Fruit fly (Drosophila melanogaster) whole organism, embryonic: ENCODE measurements around the gene Ostgamma.

Experiments
- ATbp ChIP-seq: fragments of 200-800 bp; sonication (Bioruptor generic); optimal IDR thresholded peaks from 2 replicates; lab custom pipeline; 2017; ENCODE audit warnings: missing biosample characterization, mild to moderate bottlenecking, missing genetic modification characterization, missing genetic modification reagents
- Adf1 ChIP-seq: fragments of 200-800 bp; sonication (Bioruptor generic); IDR thresholded peaks from 2 replicates; pipeline ENCODE4 v1.3.6; 2022; ENCODE audit warnings: missing biosample characterization, missing genetic modification characterization
- Asciz ChIP-seq: fragments of 200-800 bp; sonication (Bioruptor generic); optimal IDR thresholded peaks from 2 replicates; lab custom pipeline; 2017; ENCODE audit warnings: missing biosample characterization, mild to moderate bottlenecking, missing genetic modification characterization, missing genetic modification reagents
- Bdp1 ChIP-seq: fragments of 200-800 bp; sonication (Bioruptor generic); optimal IDR thresholded peaks from 3 replicates; lab custom pipeline; 2016; ENCODE audit warnings: missing biosample characterization, missing genetic modification characterization
- CG1024 ChIP-seq: fragments of 200-800 bp; sonication (Bioruptor generic); IDR thresholded peaks from 2 replicates; pipeline ENCODE4 v1.3.6; 2022; ENCODE audit warnings: missing biosample characterization, missing genetic modification characterization
- CG10565 ChIP-seq: fragments of 200-800 bp; sonication (Bioruptor generic); optimal IDR thresholded peaks from 3 replicates; lab custom pipeline; 2016; ENCODE audit warnings: missing biosample characterization, mild to moderate bottlenecking, missing genetic modification characterization
- CG11085 ChIP-seq: fragments of 200-800 bp; sonication (Bioruptor generic); IDR thresholded peaks from 2 replicates; pipeline ENCODE4 v1.3.6; 2022; ENCODE audit warnings: missing biosample characterization, missing genetic modification characterization
- CG11456 ChIP-seq: fragments of 200-800 bp; sonication (Bioruptor generic); IDR thresholded peaks from 3 replicates; pipeline ENCODE4 v1.3.6; 2022; ENCODE audit warnings: missing biosample characterization, missing genetic modification characterization
- CG12219 ChIP-seq: fragments of 200-800 bp; sonication (Bioruptor generic); optimal IDR thresholded peaks from 3 replicates; lab custom pipeline; 2018; ENCODE audit warnings: missing biosample characterization, mild to moderate bottlenecking, missing genetic modification characterization
- CG12391 ChIP-seq: fragments of 200-800 bp; sonication (Bioruptor generic); optimal IDR thresholded peaks from 3 replicates; lab custom pipeline; 2018; ENCODE audit warnings: missing biosample characterization, mild to moderate bottlenecking, missing genetic modification characterization, moderate library complexity
- CG14710 ChIP-seq: fragments of 200-800 bp; sonication (Bioruptor generic); optimal IDR thresholded peaks from 3 replicates; lab custom pipeline; 2019; ENCODE audit warnings: missing biosample characterization, mild to moderate bottlenecking, missing genetic modification characterization, moderate library complexity
- CG15514 ChIP-seq: fragments of 200-800 bp; sonication (Bioruptor generic); optimal IDR thresholded peaks from 3 replicates; lab custom pipeline; 2017; ENCODE audit warnings: missing biosample characterization, missing genetic modification characterization, mild to moderate bottlenecking, moderate library complexity, missing genetic modification reagents
- CG1647 ChIP-seq: fragments of 200-800 bp; sonication (Bioruptor generic); optimal IDR thresholded peaks from 3 replicates; lab custom pipeline; 2016; ENCODE audit warnings: missing biosample characterization, missing genetic modification characterization
- CG16813 ChIP-seq: fragments of 200-800 bp; sonication (Bioruptor generic); IDR thresholded peaks from 3 replicates; pipeline ENCODE4 v1.3.6; 2022; ENCODE audit warnings: missing biosample characterization, missing genetic modification characterization; ENCODE audit not compliant: partially characterized antibody
- CG16863 ChIP-seq: fragments of 200-800 bp; sonication (Bioruptor generic); optimal IDR thresholded peaks from 3 replicates; lab custom pipeline; 2016; ENCODE audit warnings: missing biosample characterization, missing genetic modification characterization
- CG2116 ChIP-seq: fragments of 200-800 bp; sonication (Bioruptor generic); optimal IDR thresholded peaks from 3 replicates; lab custom pipeline; 2018; ENCODE audit warnings: missing biosample characterization, mild to moderate bottlenecking, missing genetic modification characterization
- CG34224 ChIP-seq: fragments of 200-800 bp; sonication (Bioruptor generic); IDR thresholded peaks from 3 replicates; pipeline ENCODE4 v1.3.6; 2022; ENCODE audit warnings: missing biosample characterization, missing genetic modification characterization; ENCODE audit not compliant: partially characterized antibody
- CG5953 ChIP-seq: fragments of 200-800 bp; sonication (Bioruptor generic); IDR thresholded peaks from 2 replicates; pipeline ENCODE4 v1.3.6; 2022; ENCODE audit warnings: missing biosample characterization, missing genetic modification characterization
- CG6689 ChIP-seq: fragments of 200-800 bp; sonication (Bioruptor generic); IDR thresholded peaks from 2 replicates; pipeline ENCODE4 v1.3.6; 2022; ENCODE audit warnings: missing biosample characterization, missing genetic modification characterization
- CG8388 ChIP-seq: fragments of 200-800 bp; sonication (Bioruptor generic); optimal IDR thresholded peaks from 2 replicates; lab custom pipeline; 2019; ENCODE audit warnings: missing biosample characterization, mild to moderate bottlenecking, missing genetic modification characterization, moderate library complexity
- CG9817 ChIP-seq: fragments of 200-800 bp; sonication (Bioruptor generic); optimal IDR thresholded peaks from 2 replicates; lab custom pipeline; 2018; ENCODE audit warnings: missing biosample characterization, mild to moderate bottlenecking, missing genetic modification characterization, moderate library complexity
- CG9932 ChIP-seq: fragments of 200-800 bp; sonication (Bioruptor generic); IDR thresholded peaks from 2 replicates; pipeline ENCODE4 v1.3.6; 2022; ENCODE audit warnings: missing biosample characterization, missing genetic modification characterization
- CkIIα-i1 ChIP-seq: fragments of 200-800 bp; sonication (Bioruptor generic); IDR thresholded peaks from 2 replicates; pipeline ENCODE4 v1.3.6; 2022; ENCODE audit warnings: missing biosample characterization, missing genetic modification characterization
- Ets65A ChIP-seq: fragments of 200-800 bp; sonication (Bioruptor generic); peaks from one replicate; lab custom pipeline; 2016; ENCODE audit warnings: missing biosample characterization, missing genetic modification characterization
- HLH54F ChIP-seq: fragments of 200-800 bp; sonication (Bioruptor generic); optimal IDR thresholded peaks from 3 replicates; lab custom pipeline; 2016; ENCODE audit warnings: missing biosample characterization, missing genetic modification characterization
- Hsf ChIP-seq: fragments of 200-800 bp; sonication (Bioruptor generic); optimal IDR thresholded peaks from 3 replicates; lab custom pipeline; 2016; ENCODE audit warnings: missing biosample characterization, missing genetic modification characterization
- Lhr ChIP-seq: fragments of 200-800 bp; sonication (Bioruptor generic); optimal IDR thresholded peaks from 3 replicates; lab custom pipeline; 2017; ENCODE audit warnings: mild to moderate bottlenecking, missing biosample characterization, missing genetic modification reagents, missing genetic modification characterization
- Med ChIP-seq: fragments of 200-800 bp; sonication (Bioruptor generic); peaks from one replicate; lab custom pipeline; 2016; ENCODE audit warnings: missing biosample characterization, missing genetic modification characterization, mild to moderate bottlenecking, inconsistent platforms, moderate library complexity
- NC2α ChIP-seq: fragments of 200-800 bp; sonication (Bioruptor generic); optimal IDR thresholded peaks from 2 replicates; lab custom pipeline; 2016; ENCODE audit warnings: missing biosample characterization, missing genetic modification characterization
- Ravus ChIP-seq: fragments of 200-800 bp; sonication (Bioruptor generic); IDR thresholded peaks from 2 replicates; pipeline ENCODE4 v1.3.6; 2022; ENCODE audit warnings: missing biosample characterization, missing genetic modification characterization
- Rfx ChIP-seq: fragments of 200-800 bp; sonication (Bioruptor generic); IDR thresholded peaks from 2 replicates; pipeline ENCODE4 v1.3.6; 2022; ENCODE audit warnings: missing biosample characterization, missing genetic modification characterization
- Sox102F ChIP-seq: fragments of 200-800 bp; sonication (Bioruptor generic); optimal IDR thresholded peaks from 2 replicates; lab custom pipeline; 2018; ENCODE audit warnings: missing biosample characterization, mild to moderate bottlenecking, missing genetic modification characterization, moderate library complexity
- Ssrp ChIP-seq: fragments of 200-800 bp; sonication (Bioruptor generic); optimal IDR thresholded peaks from 2 replicates; lab custom pipeline; 2018; ENCODE audit warnings: missing biosample characterization, mild to moderate bottlenecking, missing genetic modification characterization, moderate library complexity
- aop ChIP-seq: fragments of 200-800 bp; sonication (Bioruptor generic); IDR thresholded peaks from 2 replicates; pipeline ENCODE4 v1.3.6; 2022; ENCODE audit warnings: missing biosample characterization, missing genetic modification characterization
- ase ChIP-seq: fragments of 200-800 bp; sonication (Bioruptor generic); IDR thresholded peaks from 3 replicates; pipeline ENCODE4 v1.3.6; 2022; ENCODE audit warnings: missing biosample characterization, missing genetic modification characterization
- cg ChIP-seq: fragments of 200-800 bp; sonication (Bioruptor generic); optimal IDR thresholded peaks from 3 replicates; lab custom pipeline; 2019; ENCODE audit warnings: missing biosample characterization, mild to moderate bottlenecking, missing genetic modification characterization, moderate library complexity
- crp ChIP-seq, 2 experiments: fragments of 200-800 bp; sonication (Bioruptor generic); optimal IDR thresholded peaks; 2 replicates in 1 of 2; 3 replicates in 1 of 2; lab custom pipeline; 2017; ENCODE audit warnings: missing biosample characterization in 2 of 2, missing genetic modification characterization in 2 of 2, mild to moderate bottlenecking in 1 of 2, moderate library complexity in 1 of 2
- cwo ChIP-seq: fragments of 200-800 bp; sonication (Bioruptor generic); optimal IDR thresholded peaks from 3 replicates; lab custom pipeline; 2017; ENCODE audit warnings: missing biosample characterization, missing genetic modification characterization, mild to moderate bottlenecking, moderate library complexity, missing genetic modification reagents
- dati ChIP-seq: fragments of 200-800 bp; sonication (Bioruptor generic); IDR thresholded peaks from 2 replicates; pipeline ENCODE4 v1.3.6; 2022; ENCODE audit warnings: missing biosample characterization, missing genetic modification characterization
- dmrt11E ChIP-seq: fragments of 200-800 bp; sonication (Bioruptor generic); optimal IDR thresholded peaks from 3 replicates; lab custom pipeline; 2018; ENCODE audit warnings: missing biosample characterization, mild to moderate bottlenecking, missing genetic modification characterization, moderate library complexity
- fd96Cb ChIP-seq: fragments of 200-800 bp; sonication (Bioruptor generic); optimal IDR thresholded peaks from 2 replicates; lab custom pipeline; 2018; ENCODE audit warnings: missing biosample characterization, mild to moderate bottlenecking, missing genetic modification characterization, moderate library complexity
- ftz-f1 ChIP-seq: fragments of 200-800 bp; sonication (Bioruptor generic); optimal IDR thresholded peaks from 2 replicates; lab custom pipeline; 2016; ENCODE audit warnings: missing biosample characterization, missing genetic modification characterization
- gsb ChIP-seq: fragments of 200-800 bp; sonication (Bioruptor generic); IDR thresholded peaks from 2 replicates; pipeline ENCODE4 v1.3.6; 2022; ENCODE audit warnings: missing biosample characterization, missing genetic modification characterization
- her ChIP-seq: fragments of 200-800 bp; sonication (Bioruptor generic); optimal IDR thresholded peaks from 2 replicates; lab custom pipeline; 2016; ENCODE audit warnings: missing biosample characterization, missing genetic modification characterization
- hkb ChIP-seq, 2 experiments: fragments of 200-800 bp in 1 of 2; fragments of >200 bp in 1 of 2; sonication (Bioruptor generic) in 1 of 2; IDR thresholded peaks in 1 of 2; optimal IDR thresholded peaks in 1 of 2; 2 replicates each; pipeline versions ENCODE4 v1.3.6 to Lab custom; 2017 to 2022; ENCODE audit warnings: missing biosample characterization in 1 of 2, missing genetic modification characterization in 1 of 2
- nerfin-2 ChIP-seq: fragments of 200-800 bp; sonication (Bioruptor generic); IDR thresholded peaks from 2 replicates; pipeline ENCODE4 v1.3.6; 2022; ENCODE audit warnings: missing biosample characterization, missing genetic modification characterization; ENCODE audit not compliant: partially characterized antibody
- slou ChIP-seq: fragments of 200-800 bp; sonication (Bioruptor generic); optimal IDR thresholded peaks from 3 replicates; lab custom pipeline; 2016; ENCODE audit warnings: missing biosample characterization, missing genetic modification characterization
- unpg ChIP-seq: fragments of 200-800 bp; sonication (Bioruptor generic); optimal IDR thresholded peaks from 3 replicates; lab custom pipeline; 2018; ENCODE audit warnings: missing biosample characterization, mild to moderate bottlenecking, missing genetic modification characterization, moderate library complexity

Gene Ostgamma

DNA sequence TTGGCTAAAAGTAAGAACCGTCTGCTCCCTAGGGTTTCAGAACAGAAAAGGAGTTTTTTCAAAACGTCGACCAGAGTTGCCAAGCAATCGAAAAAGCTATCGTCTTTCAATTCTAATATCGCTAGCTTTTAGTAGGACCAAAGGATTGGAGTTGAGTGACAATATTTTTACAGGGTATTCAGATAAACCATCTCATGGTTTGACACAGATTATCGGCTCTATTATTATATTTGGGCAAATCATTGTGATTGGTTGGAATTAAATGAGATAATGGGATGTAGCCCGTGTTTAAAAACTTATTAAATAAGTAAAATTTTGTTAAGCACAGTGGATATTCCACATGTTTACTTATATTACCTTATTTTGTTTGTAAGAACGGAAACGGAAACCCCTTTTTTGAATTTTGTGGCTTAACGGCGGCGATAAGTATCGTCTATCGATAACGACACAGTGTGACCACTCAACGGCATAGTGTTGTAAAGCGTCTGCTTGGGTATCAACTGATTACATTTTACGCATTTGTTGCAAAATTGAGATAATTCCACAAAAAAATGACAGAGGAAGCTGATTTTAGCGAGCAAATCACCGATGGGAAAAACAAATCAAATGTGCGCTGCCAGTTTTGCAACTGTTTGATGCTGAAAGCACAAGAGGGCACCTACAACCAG is 12.0 kb upstream of the Ostgamma start, which contains the start of the genes mtsh and strat (continued):
- TF ChIP-seq CG2116 (GFP tag; lab: Kevin White, UChicago) (peak; percentile 78), CG11456 (GFP tag; lab: Robert Waterston, UW) (peak; percentile 59; the same call in 2 of the 3 replicates), Lhr (GFP tag; lab: Kevin White, UChicago) (no peak), CkIIα-i1 (GFP tag; lab: Robert Waterston, UW) (no peak), CG15514 (peak; percentile 83), CG9817 (tag; lab: Kevin White, UChicago) (peak; percentile 30), ATbp (GFP tag; lab: Kevin White, UChicago) (peak; percentile 33), HLH54F (GFP tag; lab: Kevin White, UChicago) (peak; percentile 43), dati (GFP tag; lab: Robert Waterston, UW) (0 out of 2 replicates have a peak, but pooled peaks have one; percentile 14), CG5953 (GFP tag; lab: Robert Waterston, UW) (no peak), CG11085 (GFP tag; lab: Robert Waterston, UW) (peak; percentile 21; the same call in 1 of the 2 replicates), unpg (GFP tag; lab: Kevin White, UChicago) (no peak), CG1647 (GFP tag; lab: Kevin White, UChicago) (peak; percentile 18), Ets65A (peak; percentile 94), Asciz (peak; percentile 70), CG8388 (peak; percentile 48), hkb (optimal IDR thresholded peaks at IDR 0.05; lab: Kevin White, UChicago) (no peak), hkb (GFP tag; IDR thresholded peaks at IDR 0.05; lab: Robert Waterston, UW) (peak; percentile 37), Sox102F (no peak), CG6689 (GFP tag; lab: Robert Waterston, UW) (no peak), aop (GFP tag; lab: Robert Waterston, UW) (no peak), Rfx (GFP tag; lab: Robert Waterston, UW) (peak; percentile 76), Hsf (GFP tag; lab: Kevin White, UChicago) (peak; percentile 49), nerfin-2 (GFP tag; lab: Robert Waterston, UW) (peak; percentile 54; the same call in 1 of the 2 replicates), NC2α (GFP tag; lab: Kevin White, UChicago) (no peak), CG12391 (peak; percentile 56), CG16813 (GFP tag; lab: Robert Waterston, UW) (peak; percentile 51; the same call in 2 of the 3 replicates), ase (GFP tag; lab: Robert Waterston, UW) (peak; percentile 56; the same call in 2 of the 3 replicates), crp (GFP tag; optimal IDR thresholded peaks at IDR 0.05; lab: Kevin White, UChicago) (peak in 1 of 2 experiments; percentile 47), Ssrp (tag; lab: Kevin White, UChicago) (peak; percentile 28), fd96Cb (no peak), CG34224 (peak; percentile 59), CG1024 (GFP tag; lab: Robert Waterston, UW) (no peak), slou (GFP tag; lab: Kevin White, UChicago) (peak; percentile 30), dmrt11E (tag; lab: Kevin White, UChicago) (peak; percentile 19), CG16863 (GFP tag; lab: Kevin White, UChicago) (peak; percentile 13), Med (GFP tag; lab: Kevin White, UChicago) (peak; percentile 95), CG9932 (no peak), CG14710 (tag; lab: Kevin White, UChicago) (peak; percentile 90), Ravus (no peak), her (GFP tag; lab: Kevin White, UChicago) (peak; percentile 61), Bdp1 (GFP tag; lab: Kevin White, UChicago) (no peak), Adf1 (GFP tag; lab: Robert Waterston, UW) (no peak), ftz-f1 (no peak), CG10565 (GFP tag; lab: Kevin White, UChicago) (no peak), cwo (GFP tag; lab: Kevin White, UChicago) (no peak), gsb (peak; percentile 33; the same call in 1 of the 2 replicates), CG12219 (GFP tag; lab: Kevin White, UChicago) (peak; percentile 52), cg (GFP tag; lab: Kevin White, UChicago) (no peak)
